Worm (Caenorhabditis elegans) whole organism, midembryonic: ENCODE results near the gene str-48.
A peak's percentile ranks its signal among the peaks of the same experiment; 100 is the strongest.

Source experiments
- T22C8.4 ChIP-seq: fragments of 200-800 bp; sonication (Bioruptor generic); IDR thresholded peaks from 2 replicates; pipeline ENCODE4 v1.3.6; 2022; ENCODE audit warnings: missing genetic modification characterization, missing compliant biosample characterization
- flt-1 ChIP-seq: fragments of 200-800 bp; sonication (Bioruptor generic); IDR thresholded peaks from 2 replicates; pipeline ENCODE4 v1.3.6; 2022; ENCODE audit warnings: missing genetic modification characterization, missing compliant biosample characterization
- ref-1 ChIP-seq: fragments of 200-800 bp; sonication (Bioruptor generic); conservative IDR thresholded peaks from 2 replicates; pipeline ENCODE4 v1.3.6; 2022; ENCODE audit warnings: missing genetic modification reagents, missing genetic modification characterization, missing compliant biosample characterization

DNA sequence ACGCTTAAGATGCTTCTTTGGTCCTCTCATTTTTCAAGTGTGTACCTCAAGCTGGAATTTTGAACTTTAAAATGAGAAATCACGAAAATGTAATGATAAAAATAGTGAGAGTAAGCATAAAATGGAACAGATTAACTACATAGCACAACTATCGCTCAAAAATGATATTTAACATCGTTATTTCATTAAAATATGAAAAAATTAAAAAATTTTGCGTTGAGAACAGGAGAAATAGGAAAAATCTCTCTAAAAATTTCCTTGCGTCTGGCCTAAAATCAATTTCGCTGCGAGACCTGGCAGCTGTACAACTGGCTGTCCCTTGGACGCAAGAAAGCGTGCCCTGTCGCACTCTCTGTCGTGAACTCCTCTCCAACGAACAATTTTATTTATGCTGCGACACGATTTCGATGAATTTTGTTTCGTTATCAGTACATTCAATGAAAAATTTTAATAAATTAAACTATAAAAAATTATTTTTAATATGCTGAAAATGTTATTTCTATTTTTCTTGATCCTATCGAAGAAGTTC is 37.1 kb upstream of the str-48 start, which contains the start of gene rps-4:
- TF ChIP-seq flt-1 (peak; percentile 83), ref-1 (GFP tag; lab: Robert Waterston, UW) (no peak), T22C8.4 (no peak)
